Worm (Caenorhabditis elegans): Measurements from ENCODE around the gene tomm-40.

Gene tomm-40

ce11 chrII:8973516-8974043 is at the start of gene tomm-40:
TSS of gene tomm-40 (minus strand) at chrII:8973566.
- TF ChIP-seq Y55F3AM.14 (GFP tag; optimal IDR thresholded peaks at IDR 0.05) (no peak), nhr-237 (tag; optimal IDR thresholded peaks at IDR 0.05) (no peak), F13H6.1 (tag; optimal IDR thresholded peaks at IDR 0.05) (no peak), unc-62 (GFP tag; optimal IDR thresholded peaks at IDR 0.05) (no peak), unc-55 (GFP tag; optimal IDR thresholded peaks at IDR 0.05) (peak; percentile 37), ceh-82 (tag; optimal IDR thresholded peaks at IDR 0.05) (no peak), zag-1 (tag; optimal IDR thresholded peaks at IDR 0.05) (no peak), C34F6.9 (tag; optimal IDR thresholded peaks at IDR 0.05) (peak; percentile 39), egl-27 (tag; optimal IDR thresholded peaks at IDR 0.05) (no peak)

ce11 chrII:9021625-9022024 is 48.3 kb upstream of the tomm-40 start:
- TF ChIP-seq peb-1 (tag; optimal IDR thresholded peaks at IDR 0.05) (no peak), nhr-6 (tag; optimal IDR thresholded peaks at IDR 0.05) (no peak), snpc-4 (tag; optimal IDR thresholded peaks at IDR 0.05) (no peak), mbf-1 (tag; optimal IDR thresholded peaks at IDR 0.05) (no peak), F13H6.1 (tag; optimal IDR thresholded peaks at IDR 0.05) (no peak), nhr-23 (tag; optimal IDR thresholded peaks at IDR 0.05) (no peak), lin-39 (tag; optimal IDR thresholded peaks at IDR 0.05) (no peak)

ce11 chrII:9019704-9020103 is 46.3 kb upstream of the tomm-40 start, which contains the start of gene dep-1:
TSS of gene dep-1 (minus strand) at chrII:9019798.
- no peak for TF ChIP-seq aly-2 (tag; optimal IDR thresholded peaks at IDR 0.05)
- no peak for TF ChIP-seq lin-11 (tag; optimal IDR thresholded peaks at IDR 0.05)
- peak; percentile 72 for TF ChIP-seq blmp-1 (tag; optimal IDR thresholded peaks at IDR 0.05; ENCODE audit: insufficient read depth)
- TF ChIP-seq lsy-2 (tag; optimal IDR thresholded peaks at IDR 0.05): no peak
- no peak for TF ChIP-seq mab-5 (tag; optimal IDR thresholded peaks at IDR 0.05)
- TF ChIP-seq sem-4 (tag; optimal IDR thresholded peaks at IDR 0.05): no peak

- no peak for TF ChIP-seq lin-11 (tag; optimal IDR thresholded peaks at IDR 0.05)
- TF ChIP-seq mbf-1 (tag; optimal IDR thresholded peaks at IDR 0.05): no peak
- no peak for TF ChIP-seq nhr-77 (tag; optimal IDR thresholded peaks at IDR 0.05)
- TF ChIP-seq unc-62 (GFP tag; optimal IDR thresholded peaks at IDR 0.05): no peak
- no peak for TF ChIP-seq nhr-6 (tag; optimal IDR thresholded peaks at IDR 0.05)
- TF ChIP-seq gmeb-1 (tag; optimal IDR thresholded peaks at IDR 0.05): no peak
- no peak for TF ChIP-seq mdl-1 (tag; optimal IDR thresholded peaks at IDR 0.05)
- TF ChIP-seq ZK546.5 (tag; optimal IDR thresholded peaks at IDR 0.05): no peak
- no peak for TF ChIP-seq ztf-1 (GFP tag; conservative IDR thresholded peaks at IDR 0.05)
- TF ChIP-seq lin-13 (GFP tag; optimal IDR thresholded peaks at IDR 0.05): no peak
- no peak for TF ChIP-seq skn-1 (tag; optimal IDR thresholded peaks at IDR 0.05)
- no peak for TF ChIP-seq unc-55 (GFP tag; optimal IDR thresholded peaks at IDR 0.05)
- TF ChIP-seq crh-2 (tag; optimal IDR thresholded peaks at IDR 0.05): no peak
- no peak for TF ChIP-seq nhr-237 (tag; optimal IDR thresholded peaks at IDR 0.05)
- no peak for TF ChIP-seq nhr-23 (tag; optimal IDR thresholded peaks at IDR 0.05)
- no peak for TF ChIP-seq Y55F3AM.14 (GFP tag; optimal IDR thresholded peaks at IDR 0.05)
- no peak for TF ChIP-seq snpc-4 (tag; optimal IDR thresholded peaks at IDR 0.05)
Measured at ce11 chrII:9017628-9018027, 44.3 kb upstream of the tomm-40 start.

ce11 chrII:9014877-9015505 is 41.6 kb upstream of the tomm-40 start:
- no peak for TF ChIP-seq nhr-11 (tag; optimal IDR thresholded peaks at IDR 0.05)
- TF ChIP-seq F13H6.1 (tag; optimal IDR thresholded peaks at IDR 0.05): peak; percentile 4
- TF ChIP-seq sma-9 (GFP tag; optimal IDR thresholded peaks at IDR 0.05): peak; percentile 46
- TF ChIP-seq sma-9 (tag; optimal IDR thresholded peaks at IDR 0.05): no peak
- peak; percentile 15 for TF ChIP-seq fos-1 (tag; optimal IDR thresholded peaks at IDR 0.05)

All from whole organism, L2 larva.